Worm (Caenorhabditis elegans) whole organism, late embryonic: Measurements from ENCODE around the gene fbxb-11.

Experiments
- C08G9.2 ChIP-seq: sonication (generic microtip); optimal IDR thresholded peaks from 2 replicates; lab custom pipeline; 2016; ENCODE audit warnings: mild to moderate bottlenecking, missing genetic modification characterization, moderate library complexity, missing compliant biosample characterization
- F13H6.1 ChIP-seq: sonication (generic microtip); optimal IDR thresholded peaks from 2 replicates; lab custom pipeline; 2016; ENCODE audit warnings: missing genetic modification characterization, missing compliant biosample characterization
- K02D7.2 ChIP-seq: sonication (generic microtip); optimal IDR thresholded peaks from 2 replicates; lab custom pipeline; 2017; ENCODE audit warnings: mild to moderate bottlenecking, missing genetic modification characterization, missing compliant biosample characterization
- K09A11.1 ChIP-seq: sonication (generic microtip); optimal IDR thresholded peaks from 2 replicates; lab custom pipeline; 2017; ENCODE audit warnings: antibody characterized with exemption, mild to moderate bottlenecking, missing genetic modification characterization, missing compliant biosample characterization; ENCODE audit not compliant: insufficient read depth
- T23F11.4 ChIP-seq: fragments of 200-800 bp; sonication (Bioruptor generic); optimal IDR thresholded peaks from 2 replicates; lab custom pipeline; 2018; ENCODE audit warnings: mild to moderate bottlenecking, missing genetic modification characterization, missing compliant biosample characterization
- Y22D7AL.16 ChIP-seq: sonication (generic microtip); optimal IDR thresholded peaks from 2 replicates; lab custom pipeline; 2016; ENCODE audit warnings: missing genetic modification characterization, missing compliant biosample characterization
- ama-1 ChIP-seq: fragments of 150-350 bp; optimal IDR thresholded peaks from 2 replicates; lab custom pipeline; 2014
- ceh-2 ChIP-seq: sonication (generic microtip); optimal IDR thresholded peaks from 2 replicates; lab custom pipeline; 2016; ENCODE audit warnings: missing genotype, missing genetic modification characterization, missing compliant biosample characterization
- ceh-30 ChIP-seq: fragments of 150-350 bp; optimal IDR thresholded peaks from 2 replicates; lab custom pipeline; 2014; ENCODE audit warnings: missing biosample characterization, missing genetic modification characterization
- ceh-9 ChIP-seq: sonication (generic microtip); optimal IDR thresholded peaks from 2 replicates; lab custom pipeline; 2016; ENCODE audit warnings: mild to moderate bottlenecking, missing genetic modification characterization, inconsistent platforms, missing compliant biosample characterization
- che-1 ChIP-seq: sonication (generic microtip); optimal IDR thresholded peaks from 2 replicates; lab custom pipeline; 2016; ENCODE audit warnings: mild to moderate bottlenecking, missing genetic modification characterization, missing compliant biosample characterization
- ets-4 ChIP-seq: sonication (generic microtip); optimal IDR thresholded peaks from 2 replicates; lab custom pipeline; 2016; ENCODE audit warnings: missing genetic modification characterization, missing compliant biosample characterization
- eyg-1 ChIP-seq: sonication (generic microtip); optimal IDR thresholded peaks from 2 replicates; lab custom pipeline; 2016; ENCODE audit warnings: missing genotype, missing genetic modification characterization, missing compliant biosample characterization
- fkh-10 ChIP-seq: fragments of 150-350 bp; optimal IDR thresholded peaks from 2 replicates; lab custom pipeline; 2014; ENCODE audit warnings: missing biosample characterization, missing genetic modification reagents, missing genetic modification characterization
- hlh-13 ChIP-seq: fragments of 200-800 bp; sonication (Bioruptor generic); optimal IDR thresholded peaks from 2 replicates; lab custom pipeline; 2018; ENCODE audit warnings: mild to moderate bottlenecking, missing genetic modification characterization, missing compliant biosample characterization
- hlh-15 ChIP-seq: sonication (generic microtip); optimal IDR thresholded peaks from 2 replicates; lab custom pipeline; 2016; ENCODE audit warnings: missing genetic modification characterization, missing compliant biosample characterization
- hlh-30 ChIP-seq: sonication (generic microtip); optimal IDR thresholded peaks from 2 replicates; lab custom pipeline; 2017; ENCODE audit warnings: antibody characterized with exemption, missing genetic modification characterization, missing compliant biosample characterization; ENCODE audit not compliant: insufficient read depth
- hlh-6 ChIP-seq: sonication (generic microtip); optimal IDR thresholded peaks from 2 replicates; lab custom pipeline; 2016; ENCODE audit warnings: missing genotype, missing genetic modification characterization, missing compliant biosample characterization
- lim-6 ChIP-seq: sonication (generic microtip); optimal IDR thresholded peaks from 2 replicates; lab custom pipeline; 2016; ENCODE audit warnings: missing genetic modification characterization, missing compliant biosample characterization
- mec-3 ChIP-seq: sonication (generic microtip); optimal IDR thresholded peaks from 2 replicates; lab custom pipeline; 2016; ENCODE audit warnings: borderline replicate concordance, missing genetic modification characterization, missing compliant biosample characterization
- nfya-1 ChIP-seq: sonication (generic microtip); optimal IDR thresholded peaks from 2 replicates; lab custom pipeline; 2017; ENCODE audit warnings: missing genetic modification characterization, mild to moderate bottlenecking, missing compliant biosample characterization, antibody characterized with exemption, moderate library complexity
- nhr-11 ChIP-seq: fragments of 150-350 bp; optimal IDR thresholded peaks from 2 replicates; lab custom pipeline; 2014; ENCODE audit warnings: missing biosample characterization, missing genetic modification characterization
- odd-2 ChIP-seq: sonication (generic microtip); optimal IDR thresholded peaks from 2 replicates; lab custom pipeline; 2017; ENCODE audit warnings: antibody characterized with exemption, mild to moderate bottlenecking, missing genetic modification characterization, missing compliant biosample characterization
- pag-3 ChIP-seq: sonication (generic microtip); optimal IDR thresholded peaks from 2 replicates; lab custom pipeline; 2016; ENCODE audit warnings: missing compliant biosample characterization, missing genetic modification characterization, borderline replicate concordance
- pha-2 ChIP-seq: sonication (generic microtip); optimal IDR thresholded peaks from 2 replicates; lab custom pipeline; 2017; ENCODE audit warnings: mild to moderate bottlenecking, missing genetic modification characterization, missing compliant biosample characterization
- pha-4 ChIP-seq: fragments of 150-350 bp; optimal IDR thresholded peaks from 2 replicates; lab custom pipeline; 2018; ENCODE audit warnings: missing biosample characterization, missing genetic modification reagents, missing genetic modification characterization
- pqm-1 ChIP-seq: sonication (generic microtip); optimal IDR thresholded peaks from 2 replicates; lab custom pipeline; 2016; ENCODE audit warnings: missing genetic modification characterization, missing compliant biosample characterization
- pros-1 ChIP-seq: fragments of 150-350 bp; optimal IDR thresholded peaks from 2 replicates; lab custom pipeline; 2014; ENCODE audit warnings: missing biosample characterization, missing genetic modification reagents, missing genetic modification characterization
- rnt-1 ChIP-seq: sonication (generic microtip); optimal IDR thresholded peaks from 2 replicates; lab custom pipeline; 2016; ENCODE audit warnings: missing genetic modification characterization, missing compliant biosample characterization
- sdc-2 ChIP-seq: sonication (generic microtip); optimal IDR thresholded peaks from 2 replicates; lab custom pipeline; 2016; ENCODE audit warnings: missing genotype, missing genetic modification characterization, missing compliant biosample characterization
- sox-2 ChIP-seq: fragments of 200-800 bp; sonication (Bioruptor generic); IDR thresholded peaks from 2 replicates; pipeline ENCODE4 v1.3.6; 2022; ENCODE audit warnings: missing genetic modification reagents, missing genetic modification characterization, missing compliant biosample characterization
- sox-4 ChIP-seq: sonication (generic microtip); optimal IDR thresholded peaks from 2 replicates; lab custom pipeline; 2017; ENCODE audit warnings: mild to moderate bottlenecking, missing genetic modification characterization, inconsistent platforms, missing compliant biosample characterization
- tbx-2 ChIP-seq: sonication (generic microtip); optimal IDR thresholded peaks from 2 replicates; lab custom pipeline; 2016; ENCODE audit warnings: missing genetic modification characterization, missing compliant biosample characterization
- ttx-3 ChIP-seq: sonication (generic microtip); optimal IDR thresholded peaks from 2 replicates; lab custom pipeline; 2016; ENCODE audit warnings: missing genetic modification reagents, missing genetic modification characterization, missing compliant biosample characterization
- unc-42 ChIP-seq: sonication (generic microtip); optimal IDR thresholded peaks from 2 replicates; lab custom pipeline; 2016; ENCODE audit warnings: missing genotype, missing genetic modification characterization, missing compliant biosample characterization
- unc-55 ChIP-seq: sonication (generic microtip); optimal IDR thresholded peaks from 2 replicates; lab custom pipeline; 2017; ENCODE audit warnings: missing biosample characterization, missing genetic modification reagents, missing genetic modification characterization
- ztf-16 ChIP-seq: sonication (generic microtip); optimal IDR thresholded peaks from 2 replicates; lab custom pipeline; 2017; ENCODE audit warnings: missing genetic modification characterization, missing compliant biosample characterization

fbxb-11 gene

DNA sequence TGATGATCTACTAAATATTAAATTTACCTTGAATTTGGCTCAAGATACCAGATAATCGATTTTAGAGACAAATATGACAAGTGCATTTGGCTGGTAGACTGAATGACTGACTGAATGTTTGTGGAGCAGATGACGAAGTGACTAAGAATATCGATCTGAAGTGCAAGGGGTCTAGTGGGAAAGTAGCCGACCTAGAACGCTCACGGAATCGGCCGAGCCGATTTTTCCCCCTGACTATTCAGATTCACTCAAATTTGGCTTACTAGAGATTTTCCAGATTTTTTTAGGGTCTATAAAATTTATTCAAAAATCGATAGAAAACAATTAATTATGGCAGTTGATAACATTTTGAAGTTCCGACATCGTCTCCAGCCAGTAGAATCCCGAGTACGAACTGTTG is 29.9 kb upstream of the fbxb-11 start, which contains the start of gene fbxc-26:
TSS of gene fbxc-26 (minus strand) at position 101 of the 400 bp plus-strand sequence.
- TF ChIP-seq C08G9.2 (tag; lab: Kevin White, UChicago) (no peak), odd-2 (no peak), ama-1 (no peak), unc-42 (no peak), pha-4 (tag; lab: Kevin White, UChicago) (no peak), mec-3 (tag; lab: Kevin White, UChicago) (no peak), pag-3 (no peak), fkh-10 (GFP tag; lab: Kevin White, UChicago) (no peak), che-1 (tag; lab: Kevin White, UChicago) (no peak), ttx-3 (tag; lab: Kevin White, UChicago) (no peak), sox-2 (GFP tag; lab: Robert Waterston, UW) (no peak), nfya-1 (tag; lab: Kevin White, UChicago) (no peak), eyg-1 (tag; lab: Kevin White, UChicago) (no peak), pros-1 (tag; lab: Kevin White, UChicago) (no peak), hlh-13 (GFP tag; lab: Kevin White, UChicago) (no peak), F13H6.1 (tag; lab: Kevin White, UChicago) (no peak)

DNA sequence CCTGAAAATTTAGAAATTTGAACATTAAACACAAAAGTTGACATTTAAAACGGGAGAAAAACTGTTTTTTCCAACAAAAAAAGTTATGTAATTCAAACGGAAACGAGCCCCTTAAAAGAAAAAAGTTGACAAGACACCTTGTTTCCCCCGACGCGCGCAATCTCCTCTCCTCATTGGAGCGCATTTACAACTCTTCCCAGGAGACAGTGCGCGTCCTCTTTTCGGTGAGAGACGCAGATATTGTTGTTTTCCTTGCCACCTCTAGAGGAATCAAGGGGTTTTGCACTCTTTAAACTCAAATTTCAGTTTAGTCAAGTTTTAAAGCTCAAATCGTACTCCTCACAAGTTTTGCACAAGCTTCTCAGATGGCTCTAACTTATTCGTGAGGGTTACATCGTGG is 28.6 kb upstream of the fbxb-11 start, which contains the start of gene F58E1.13:
TSS of gene F58E1.13 (minus strand) at position 12 of the 400 bp plus-strand sequence.
- TF ChIP-seq sox-4 (tag; lab: Kevin White, UChicago), result no peak
- TF ChIP-seq Y22D7AL.16 (tag; lab: Kevin White, UChicago), result no peak
- TF ChIP-seq hlh-6 (tag; lab: Kevin White, UChicago), result no peak
- TF ChIP-seq nhr-11 (tag; lab: Kevin White, UChicago), result no peak
- no peak for TF ChIP-seq hlh-15 (tag; lab: Kevin White, UChicago)
- no peak for TF ChIP-seq lim-6 (tag; lab: Kevin White, UChicago)
- no peak for TF ChIP-seq T23F11.4 (GFP tag; lab: Kevin White, UChicago)
- no peak for TF ChIP-seq sdc-2 (tag; lab: Kevin White, UChicago)
- no peak for TF ChIP-seq ets-4 (tag; lab: Kevin White, UChicago)
- TF ChIP-seq ceh-30, result no peak
- no peak for TF ChIP-seq ceh-2
- no peak for TF ChIP-seq pqm-1 (tag; lab: Kevin White, UChicago)

DNA sequence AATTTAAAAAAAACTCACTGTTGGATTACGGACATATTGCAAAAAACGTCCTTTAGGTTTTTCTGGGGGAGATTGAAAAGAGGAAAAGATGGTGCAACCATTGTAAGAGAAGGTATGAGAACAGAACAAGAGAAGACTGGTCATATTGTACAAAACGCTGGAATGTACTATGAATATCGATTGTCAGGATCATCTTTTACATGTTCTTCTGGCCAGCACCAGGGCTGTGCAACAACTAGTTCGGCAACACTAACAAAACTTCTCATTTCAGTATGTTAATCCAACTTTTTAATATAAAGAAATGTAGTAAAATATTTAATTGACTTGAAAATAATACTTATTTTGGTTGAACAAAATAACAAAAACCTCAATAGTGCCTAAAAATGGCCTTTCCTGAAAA is 21.1 kb upstream of the fbxb-11 start, which contains the start of gene fbxb-47:
TSS of gene fbxb-47 (minus strand) at position 101 of the 400 bp plus-strand sequence.
- TF ChIP-seq sox-2 (GFP tag; lab: Robert Waterston, UW) (no peak), unc-42 (no peak), hlh-6 (tag; lab: Kevin White, UChicago) (no peak), K09A11.1 (no peak), pha-2 (tag; lab: Kevin White, UChicago) (no peak), ceh-2 (no peak), unc-55 (GFP tag; lab: Kevin White, UChicago) (no peak), K02D7.2 (tag; lab: Kevin White, UChicago) (no peak), rnt-1 (tag; lab: Kevin White, UChicago) (no peak), ceh-9 (tag; lab: Kevin White, UChicago) (no peak), nhr-11 (tag; lab: Kevin White, UChicago) (no peak), ztf-16 (tag; lab: Kevin White, UChicago) (no peak), hlh-13 (GFP tag; lab: Kevin White, UChicago) (no peak), fkh-10 (GFP tag; lab: Kevin White, UChicago) (no peak), hlh-30 (tag; lab: Kevin White, UChicago) (no peak), che-1 (tag; lab: Kevin White, UChicago) (no peak), tbx-2 (tag; lab: Kevin White, UChicago) (no peak), ttx-3 (tag; lab: Kevin White, UChicago) (no peak)
